Worm (Caenorhabditis elegans) whole organism, L2 larva: ENCODE results near the gene wdfy-2.

ENCODE experiments used
- lin-39 ChIP-seq: fragments of 150-350 bp; optimal IDR thresholded peaks from 2 replicates; lab custom pipeline; 2014; ENCODE audit warnings: missing biosample characterization, missing genetic modification reagents, missing genetic modification characterization
- nhr-11 ChIP-seq: fragments of 150-350 bp; optimal IDR thresholded peaks from 2 replicates; lab custom pipeline; 2014; ENCODE audit warnings: missing biosample characterization, missing genetic modification characterization
- nhr-25 ChIP-seq: fragments of 150-350 bp; sonication (generic microtip); optimal IDR thresholded peaks from 3 replicates; lab custom pipeline; 2014; ENCODE audit warnings: missing biosample characterization, missing genetic modification characterization
- nhr-6 ChIP-seq: fragments of 150-350 bp; optimal IDR thresholded peaks from 2 replicates; lab custom pipeline; 2014; ENCODE audit warnings: missing biosample characterization, missing genetic modification characterization

DNA sequence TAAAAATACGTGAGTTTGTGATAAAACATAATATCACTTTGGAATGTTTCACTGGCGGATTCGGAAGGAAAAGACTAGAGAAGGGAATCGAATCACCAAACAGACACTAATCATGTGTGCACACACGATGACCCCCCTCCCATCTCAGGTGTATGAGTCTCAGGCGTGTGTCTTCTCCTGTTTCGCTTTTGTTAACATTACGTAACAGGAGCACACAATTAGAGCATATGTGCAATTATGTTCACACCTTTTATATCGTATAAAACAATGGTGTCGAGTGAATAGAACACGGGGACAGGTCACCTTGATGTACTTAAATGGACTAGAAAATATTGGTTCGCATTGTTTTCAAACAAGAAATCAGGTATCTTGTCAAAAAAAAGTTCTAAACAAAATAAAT is 2.9 kb upstream of the wdfy-2 start:
- TF ChIP-seq lin-39 (tag; lab: Kevin White, UChicago), result no peak
- no peak for TF ChIP-seq nhr-25 (tag; lab: Kevin White, UChicago)
- TF ChIP-seq nhr-11 (tag; lab: Kevin White, UChicago), result no peak
- TF ChIP-seq nhr-6, result no peak
